Worm (Caenorhabditis elegans) whole organism, L1 larva: ENCODE measurements around the gene F53C3.3.

Experiments used
- C16A3.4 ChIP-seq: fragments of 150-350 bp; optimal IDR thresholded peaks from 2 replicates; lab custom pipeline; 2014; ENCODE audit warnings: missing biosample characterization, missing genetic modification characterization
- aha-1 ChIP-seq: fragments of 150-350 bp; optimal IDR thresholded peaks from 2 replicates; lab custom pipeline; 2014; ENCODE audit warnings: missing biosample characterization, missing genetic modification characterization
- ama-1 ChIP-seq: fragments of 150-350 bp; optimal IDR thresholded peaks from 2 replicates; lab custom pipeline; 2014
- efl-3 ChIP-seq: fragments of 200-800 bp; sonication (Bioruptor generic); optimal IDR thresholded peaks from 2 replicates; lab custom pipeline; 2018; ENCODE audit warnings: mild to moderate bottlenecking, missing genetic modification characterization, missing compliant biosample characterization
- elt-2 ChIP-seq: sonication (generic microtip); optimal IDR thresholded peaks from 2 replicates; lab custom pipeline; 2016; ENCODE audit warnings: missing genetic modification characterization, mild to moderate bottlenecking, inconsistent platforms, missing compliant biosample characterization, missing genetic modification reagents
- fkh-10 ChIP-seq: sonication (generic microtip); optimal IDR thresholded peaks from 2 replicates; lab custom pipeline; 2017; ENCODE audit warnings: missing biosample characterization, missing genetic modification reagents, missing genetic modification characterization
- fkh-4 ChIP-seq: sonication (generic microtip); optimal IDR thresholded peaks from 2 replicates; lab custom pipeline; 2016; ENCODE audit warnings: missing compliant biosample characterization, missing genetic modification characterization, borderline replicate concordance
- fos-1 ChIP-seq: fragments of 150-350 bp; optimal IDR thresholded peaks from 2 replicates; lab custom pipeline; 2014; ENCODE audit warnings: missing biosample characterization, missing genetic modification characterization
- jun-1 ChIP-seq: fragments of 150-350 bp; optimal IDR thresholded peaks from 2 replicates; lab custom pipeline; 2014; ENCODE audit warnings: missing biosample characterization, missing genetic modification reagents, missing genetic modification characterization
- lin-39 ChIP-seq: fragments of 150-350 bp; optimal IDR thresholded peaks from 2 replicates; lab custom pipeline; 2014; ENCODE audit warnings: missing biosample characterization, missing genetic modification reagents, missing genetic modification characterization
- nhr-12 ChIP-seq: sonication (generic microtip); optimal IDR thresholded peaks from 2 replicates; lab custom pipeline; 2017; ENCODE audit warnings: missing biosample characterization, missing genetic modification characterization
- nhr-237 ChIP-seq: fragments of 150-350 bp; optimal IDR thresholded peaks from 2 replicates; lab custom pipeline; 2014; ENCODE audit warnings: missing biosample characterization, missing genetic modification characterization
- rnt-1 ChIP-seq: sonication (generic microtip); optimal IDR thresholded peaks from 2 replicates; lab custom pipeline; 2016; ENCODE audit warnings: mild to moderate bottlenecking, missing genetic modification characterization, moderate library complexity, missing compliant biosample characterization
- tbx-2 ChIP-seq: sonication (generic microtip); optimal IDR thresholded peaks from 2 replicates; lab custom pipeline; 2016; ENCODE audit warnings: missing genetic modification characterization, missing compliant biosample characterization

- TF ChIP-seq nhr-237 (tag; lab: Kevin White, UChicago) = no peak
- no peak for TF ChIP-seq jun-1 (tag; lab: Kevin White, UChicago)
- TF ChIP-seq C16A3.4 (tag; lab: Kevin White, UChicago) = no peak
- no peak for TF ChIP-seq nhr-12 (tag; lab: Kevin White, UChicago)
- no peak for TF ChIP-seq tbx-2 (tag; lab: Kevin White, UChicago)
- no peak for TF ChIP-seq fkh-10
- TF ChIP-seq fkh-4 (tag; lab: Kevin White, UChicago) = no peak
- TF ChIP-seq ama-1 (lab: Kevin White, UChicago) = no peak
- no peak for TF ChIP-seq rnt-1
- no peak for TF ChIP-seq lin-39
- TF ChIP-seq fos-1 (tag; lab: Kevin White, UChicago) = no peak
- no peak for TF ChIP-seq aha-1
- no peak for TF ChIP-seq elt-2 (tag; lab: Kevin White, UChicago)
- no peak for TF ChIP-seq efl-3 (GFP tag; lab: Kevin White, UChicago)
Observed at ce11 chrII:3911716-3912115, 9.1 kb downstream of the F53C3.3 start, which contains the start of gene F53C3.1.
